Fruit fly (Drosophila melanogaster): ENCODE measurements around the gene CG32485.
A peak's percentile ranks its signal among the peaks of the same experiment; 100 is the strongest.

The CG32485 gene

DNA sequence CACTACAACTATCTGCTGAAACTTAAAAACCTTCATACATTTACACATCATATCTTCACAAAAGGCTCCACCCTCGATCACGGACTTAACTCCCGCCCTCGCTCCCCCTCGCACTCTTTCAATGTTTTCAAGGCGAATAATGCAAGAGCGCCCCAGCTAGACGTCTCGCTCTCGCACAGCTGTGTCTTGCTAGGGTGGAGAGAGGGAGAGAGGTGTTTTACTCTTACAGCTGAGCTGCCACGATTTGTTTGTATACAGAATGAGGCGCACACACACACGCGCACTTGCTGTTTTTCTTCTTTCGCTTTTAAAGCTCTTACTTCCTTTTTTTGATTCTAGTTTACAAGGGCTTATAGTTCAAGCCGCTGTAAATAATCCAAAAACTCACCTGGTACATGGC is 19.7 kb downstream of the CG32485 start:
- TF ChIP-seq psq (optimal IDR thresholded peaks at IDR 0.05), result no peak
- TF ChIP-seq pan (optimal IDR thresholded peaks at IDR 0.05), result no peak
- peak; percentile 36 for TF ChIP-seq CG8478 (optimal IDR thresholded peaks at IDR 0.05)
- TF ChIP-seq usp (GFP tag; optimal IDR thresholded peaks at IDR 0.05), result no peak

DNA sequence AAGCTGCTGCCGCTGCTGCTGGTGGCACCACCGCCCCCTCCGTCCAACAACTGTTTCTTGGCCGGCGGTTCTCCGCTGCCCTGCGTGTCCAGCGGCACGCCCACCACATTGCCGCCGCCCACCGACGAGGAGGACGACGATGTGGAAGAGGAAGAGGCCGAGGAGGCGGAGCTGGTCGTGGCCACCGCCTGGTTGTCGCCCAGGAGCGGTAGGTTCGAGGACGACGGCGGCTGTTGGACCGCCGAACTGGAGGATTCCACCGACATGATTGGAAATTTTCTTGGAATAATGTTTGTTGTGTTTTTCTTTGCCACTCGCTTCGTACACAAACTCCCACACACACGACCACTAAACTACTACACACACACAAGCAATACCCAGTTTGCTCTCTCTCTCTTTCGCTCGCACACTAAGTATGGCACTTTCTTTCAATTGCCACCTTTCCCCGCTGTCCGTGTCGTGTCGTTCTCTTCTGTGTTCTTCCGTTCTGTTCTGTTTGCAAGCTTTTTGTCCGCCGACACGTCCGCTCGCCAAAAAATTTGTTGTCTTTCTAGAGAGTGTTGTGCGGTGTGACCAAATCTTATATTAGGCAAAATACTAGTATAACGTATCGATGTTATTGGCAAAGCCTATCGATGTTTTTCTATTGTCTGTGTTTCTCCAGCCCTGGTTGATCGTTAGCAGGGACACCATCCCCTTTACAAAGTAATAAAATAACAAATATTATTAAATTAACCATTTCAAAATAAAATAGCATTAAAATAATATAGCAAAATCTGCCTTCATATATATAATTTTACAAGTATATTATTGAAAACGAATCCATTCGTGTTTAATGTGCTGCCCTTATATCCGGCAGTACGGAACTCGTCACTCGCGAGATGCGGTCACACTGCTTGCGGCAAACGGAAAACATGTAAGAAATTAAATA is 20.4 kb downstream of the CG32485 start, which contains the start of the genes CG32486 and PAN3:
Gene CG32486 (minus strand): TSS at position 566 of the 931 bp plus-strand sequence.
Gene PAN3 (plus strand): TSS at position 860 of the 931 bp plus-strand sequence.
- TF ChIP-seq psq (optimal IDR thresholded peaks at IDR 0.05) (no peak), EcR (GFP tag; optimal IDR thresholded peaks at IDR 0.05) (no peak), pan (optimal IDR thresholded peaks at IDR 0.05) (no peak), Dll (optimal IDR thresholded peaks at IDR 0.05) (no peak), usp (GFP tag; optimal IDR thresholded peaks at IDR 0.05) (no peak), CG8478 (optimal IDR thresholded peaks at IDR 0.05) (no peak)

DNA sequence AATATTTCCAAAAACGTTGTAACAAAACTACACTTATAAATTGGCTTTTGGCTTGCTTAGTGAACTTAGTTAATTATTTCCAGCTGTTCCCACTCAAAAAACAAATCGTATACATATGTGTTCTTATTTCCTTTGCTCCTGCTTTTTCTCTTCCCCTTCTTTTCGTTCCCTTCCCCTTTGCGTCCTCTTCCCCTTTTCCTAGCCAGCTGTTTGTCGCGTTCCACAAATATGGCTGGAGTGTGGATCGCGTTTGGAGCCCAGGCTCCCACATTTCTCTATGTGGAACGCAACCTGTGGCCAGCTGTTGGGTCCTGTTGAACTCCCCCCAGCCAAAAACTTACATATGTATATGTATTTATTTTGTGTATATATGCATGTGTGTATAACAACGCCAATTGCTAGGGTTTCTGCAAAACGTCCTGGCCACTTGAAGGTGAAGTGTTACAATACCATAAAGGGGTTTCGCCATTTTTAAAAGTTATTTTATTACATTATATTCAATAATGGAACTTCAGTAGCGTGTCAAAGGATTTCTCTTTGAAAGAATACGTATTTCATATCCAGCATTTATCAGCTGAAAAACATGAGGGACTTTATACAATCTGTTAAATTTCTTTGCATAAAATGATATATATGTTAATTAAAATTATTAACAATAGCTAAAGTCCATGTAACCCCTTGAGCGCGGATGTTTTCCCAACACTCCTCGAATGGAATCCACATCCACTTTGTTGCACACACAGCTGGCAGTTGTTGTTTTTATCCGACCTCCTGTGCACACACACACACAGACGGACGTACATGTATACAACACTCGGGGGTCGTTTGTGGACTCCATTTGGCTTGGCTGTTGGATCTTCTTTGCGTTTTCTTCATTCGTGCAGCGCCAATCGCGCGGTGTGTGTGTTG is 21.8 kb downstream of the CG32485 start:
- no peak for TF ChIP-seq psq (optimal IDR thresholded peaks at IDR 0.05)
- TF ChIP-seq Dll (optimal IDR thresholded peaks at IDR 0.05), result no peak
- no peak for TF ChIP-seq usp (GFP tag; optimal IDR thresholded peaks at IDR 0.05)
- no peak for TF ChIP-seq pan (optimal IDR thresholded peaks at IDR 0.05)

- TF ChIP-seq Dll (optimal IDR thresholded peaks at IDR 0.05), result no peak
- TF ChIP-seq pan (optimal IDR thresholded peaks at IDR 0.05), result no peak
- no peak for TF ChIP-seq EcR (GFP tag; optimal IDR thresholded peaks at IDR 0.05)
- no peak for TF ChIP-seq usp (GFP tag; optimal IDR thresholded peaks at IDR 0.05)
- TF ChIP-seq psq (optimal IDR thresholded peaks at IDR 0.05), result no peak
These were observed 23.3 kb downstream of the CG32485 start for dm6 chr3L:3073460-3073859.

DNA sequence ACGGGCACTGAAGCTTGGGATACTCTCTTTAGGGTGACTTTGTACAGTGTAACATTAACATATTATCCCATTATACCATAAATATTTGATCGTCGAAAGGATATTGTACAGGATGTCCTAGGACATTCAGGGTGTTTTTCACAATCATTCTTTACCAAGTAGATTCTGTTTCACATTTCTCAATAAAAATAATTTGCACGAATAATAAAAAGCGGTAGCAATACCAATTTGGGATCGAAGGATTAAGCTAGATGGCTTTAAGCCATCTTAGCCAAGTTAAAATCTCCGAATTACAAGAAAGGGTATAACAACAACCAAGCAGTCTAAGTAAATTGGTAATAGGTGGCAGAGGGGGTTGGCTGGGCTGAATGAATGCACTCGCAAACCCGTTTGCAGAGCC is 24.3 kb downstream of the CG32485 start:
- TF ChIP-seq psq (optimal IDR thresholded peaks at IDR 0.05), result no peak
- no peak for TF ChIP-seq EcR (GFP tag; optimal IDR thresholded peaks at IDR 0.05)
- no peak for TF ChIP-seq pan (optimal IDR thresholded peaks at IDR 0.05)
- TF ChIP-seq usp (GFP tag; optimal IDR thresholded peaks at IDR 0.05), result no peak
- no peak for TF ChIP-seq CG8478 (optimal IDR thresholded peaks at IDR 0.05)
- no peak for TF ChIP-seq Dll (optimal IDR thresholded peaks at IDR 0.05)

dm6 chr3L:3074805-3075204 is 24.7 kb downstream of the CG32485 start:
- TF ChIP-seq EcR (GFP tag; optimal IDR thresholded peaks at IDR 0.05), result no peak
- TF ChIP-seq psq (optimal IDR thresholded peaks at IDR 0.05), result no peak
- TF ChIP-seq usp (GFP tag; optimal IDR thresholded peaks at IDR 0.05), result no peak
- TF ChIP-seq Dll (optimal IDR thresholded peaks at IDR 0.05), result no peak
- TF ChIP-seq CG8478 (optimal IDR thresholded peaks at IDR 0.05), result no peak
- no peak for TF ChIP-seq pan (optimal IDR thresholded peaks at IDR 0.05)

DNA sequence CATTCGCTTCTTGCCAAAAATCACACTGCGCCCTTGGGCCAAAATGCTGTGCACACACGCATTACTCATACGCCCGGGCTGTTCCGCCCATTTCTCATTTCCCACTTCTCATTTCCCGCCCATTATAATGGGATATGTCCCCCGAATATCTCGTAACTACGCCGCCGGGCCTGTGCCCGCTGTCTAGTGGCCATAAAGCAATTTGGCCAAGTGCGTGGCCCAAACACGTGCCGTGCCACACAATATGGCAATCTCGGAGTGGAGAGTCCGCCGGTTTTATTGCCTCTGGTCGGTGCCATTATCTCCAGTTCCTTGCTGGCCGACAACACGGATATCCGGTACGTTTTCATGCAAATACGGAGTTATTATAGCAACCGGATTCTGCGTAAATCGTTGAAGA is 26.8 kb downstream of the CG32485 start:
- TF ChIP-seq pan (optimal IDR thresholded peaks at IDR 0.05) (no peak), psq (optimal IDR thresholded peaks at IDR 0.05) (no peak), usp (GFP tag; optimal IDR thresholded peaks at IDR 0.05) (no peak), Dll (optimal IDR thresholded peaks at IDR 0.05) (peak; percentile 32)

DNA sequence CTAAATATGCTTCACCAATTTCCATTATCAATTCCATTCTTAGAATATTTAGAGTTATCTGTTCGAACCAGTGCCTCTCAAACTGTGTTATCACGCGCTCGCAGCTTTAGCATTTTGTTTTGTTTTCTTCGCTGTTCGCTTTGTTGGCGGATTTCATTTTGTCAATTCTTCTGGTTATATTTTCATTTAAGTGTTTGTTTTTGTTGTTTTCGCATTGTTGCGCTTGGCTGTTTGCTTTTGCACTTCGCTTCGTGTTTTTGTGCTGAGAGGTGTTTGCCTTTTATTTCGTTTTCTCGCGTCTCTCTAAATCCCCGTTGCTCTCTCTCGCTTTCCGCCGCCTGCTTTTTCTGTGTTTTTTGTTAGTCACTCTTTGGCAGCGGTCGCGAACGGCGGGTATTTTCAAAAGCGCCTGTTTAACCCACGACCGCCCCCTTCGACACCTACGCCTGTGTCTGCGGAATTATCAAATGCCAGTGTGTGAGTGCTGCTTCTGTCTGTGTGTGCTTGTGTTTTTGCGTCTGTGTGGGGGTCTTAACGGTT is 27.5 kb downstream of the CG32485 start:
- TF ChIP-seq usp (GFP tag; optimal IDR thresholded peaks at IDR 0.05) (no peak), pan (optimal IDR thresholded peaks at IDR 0.05) (peak; percentile 49)

DNA sequence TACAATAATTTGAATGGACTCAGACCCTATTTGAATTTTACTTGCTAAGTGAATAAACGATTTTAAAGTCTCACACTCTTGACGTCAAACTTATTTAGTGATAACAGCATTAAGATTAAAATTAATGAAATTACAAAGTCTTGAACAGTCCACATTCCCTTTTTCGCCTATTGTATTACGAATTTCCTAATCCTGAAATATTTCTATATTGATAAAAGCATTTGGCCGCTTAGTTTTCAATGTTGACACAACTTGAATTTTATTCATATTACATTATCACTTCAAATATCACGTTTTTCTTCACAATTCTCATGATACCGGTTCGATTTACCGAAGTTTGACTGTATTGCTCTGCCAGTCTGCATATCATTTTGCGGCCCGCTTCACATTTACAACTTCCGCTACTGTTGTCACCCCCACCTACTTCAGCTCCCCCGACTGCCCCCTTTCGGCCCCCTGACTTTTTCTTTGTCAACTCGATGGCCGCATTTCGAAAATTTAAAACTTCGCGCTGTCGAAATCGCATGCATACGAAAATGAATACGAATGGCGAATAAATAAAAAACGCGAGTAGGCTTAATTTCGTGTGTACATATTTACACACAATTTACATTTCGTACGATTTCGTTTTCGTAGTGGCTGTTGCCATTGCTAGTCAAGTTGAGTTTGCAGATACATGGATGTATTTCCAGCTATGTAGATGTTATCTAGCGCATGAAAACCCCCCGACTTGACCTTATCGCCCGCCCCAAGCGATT is 28.5 kb downstream of the CG32485 start:
- TF ChIP-seq pan (optimal IDR thresholded peaks at IDR 0.05) (no peak), psq (optimal IDR thresholded peaks at IDR 0.05) (no peak), Dll (optimal IDR thresholded peaks at IDR 0.05) (no peak), usp (GFP tag; optimal IDR thresholded peaks at IDR 0.05) (no peak), EcR (GFP tag; optimal IDR thresholded peaks at IDR 0.05) (no peak), CG8478 (optimal IDR thresholded peaks at IDR 0.05) (no peak)

DNA sequence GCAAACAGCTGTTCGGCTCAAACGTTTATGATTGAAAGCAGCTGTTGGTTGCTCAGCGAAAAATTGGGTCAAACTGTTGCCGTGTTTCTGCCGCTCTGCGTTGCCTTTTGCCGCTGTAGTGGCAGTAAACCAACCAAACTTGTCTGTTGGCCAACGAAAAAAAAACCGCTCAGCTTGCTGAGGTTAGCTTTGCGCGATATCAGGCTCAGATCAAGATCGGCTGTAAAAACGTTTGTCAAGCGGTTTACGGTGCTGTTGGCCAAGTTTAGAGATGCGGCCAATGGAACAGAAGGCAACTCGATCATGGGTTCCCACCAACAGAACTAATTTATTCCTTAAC is 29.0 kb downstream of the CG32485 start:
- TF ChIP-seq CG8478 (optimal IDR thresholded peaks at IDR 0.05) (no peak), usp (GFP tag; optimal IDR thresholded peaks at IDR 0.05) (no peak), pan (optimal IDR thresholded peaks at IDR 0.05) (no peak), psq (optimal IDR thresholded peaks at IDR 0.05) (no peak), EcR (GFP tag; optimal IDR thresholded peaks at IDR 0.05) (no peak), Dll (optimal IDR thresholded peaks at IDR 0.05) (no peak)

Data from whole organism.